Worm (Caenorhabditis elegans): Measurements from ENCODE around the gene F39H12.3.

F39H12.3 gene

DNA sequence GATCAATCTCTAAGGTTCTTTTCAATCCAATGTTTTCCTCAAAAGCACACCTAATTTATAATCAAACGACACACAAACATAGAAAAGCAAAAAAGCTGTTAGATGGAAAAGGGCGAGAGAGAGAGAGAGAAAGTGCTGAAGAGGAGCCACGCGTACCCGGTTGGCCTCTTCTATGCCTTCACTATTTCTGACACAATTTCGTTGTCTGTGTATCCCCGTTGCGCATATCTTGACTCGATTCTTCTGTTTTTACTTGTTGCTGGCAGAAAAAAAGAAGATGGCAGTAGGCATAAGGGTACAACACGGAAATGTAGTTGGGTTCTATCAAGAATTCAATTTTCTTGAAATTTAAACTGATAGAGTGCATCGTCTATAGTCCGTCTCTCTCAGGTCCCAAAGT, 13.8 kb downstream of the F39H12.3 start (continued):
- TF ChIP-seq nhr-77 (tag; optimal IDR thresholded peaks at IDR 0.05) (peak; percentile 33), zip-2 (tag; optimal IDR thresholded peaks at IDR 0.05) (no peak), spr-1 (tag; optimal IDR thresholded peaks at IDR 0.05) (no peak), aly-2 (tag; optimal IDR thresholded peaks at IDR 0.05) (no peak), ces-1 (GFP tag; optimal IDR thresholded peaks at IDR 0.05) (peak; percentile 46), F37D6.2 (tag; optimal IDR thresholded peaks at IDR 0.05) (peak; percentile 3), ZK546.5 (tag; optimal IDR thresholded peaks at IDR 0.05) (no peak), nhr-48 (tag; optimal IDR thresholded peaks at IDR 0.05) (peak; percentile 27), mxl-3 (GFP tag; optimal IDR thresholded peaks at IDR 0.05) (peak; percentile 76), sdz-12 (GFP tag; optimal IDR thresholded peaks at IDR 0.05) (no peak), unc-62 (GFP tag; optimal IDR thresholded peaks at IDR 0.05 in 1 of 2) (peak in 1 of 2 experiments; percentile 97), unc-62 (tag; optimal IDR thresholded peaks at IDR 0.05) (no peak), daf-12 (tag; optimal IDR thresholded peaks at IDR 0.05) (no peak), cey-2 (tag; optimal IDR thresholded peaks at IDR 0.05; ENCODE audit: borderline replicate concordance, insufficient read depth) (no peak), F26F4.8 (GFP tag; conservative IDR thresholded peaks at IDR 0.05) (no peak), fkh-10 (GFP tag; optimal IDR thresholded peaks at IDR 0.05) (peak; percentile 89), nhr-76 (tag; optimal IDR thresholded peaks at IDR 0.05) (no peak), ceh-44 (GFP tag; IDR thresholded peaks at IDR 0.05) (no peak), madf-5 (GFP tag; IDR thresholded peaks at IDR 0.05) (no peak), lir-3 (tag; optimal IDR thresholded peaks at IDR 0.05) (no peak), vab-7 (GFP tag; IDR thresholded peaks at IDR 0.05) (no peak; the same call in 1 of the 2 replicates), ceh-32 (tag; optimal IDR thresholded peaks at IDR 0.05; ENCODE audit: poor library complexity) (no peak), madf-9 (GFP tag; conservative IDR thresholded peaks at IDR 0.05) (no peak), dmd-9 (GFP tag; IDR thresholded peaks at IDR 0.05) (no peak), daf-16 (GFP tag; optimal IDR thresholded peaks at IDR 0.05) (no peak), daf-16 (tag; optimal IDR thresholded peaks at IDR 0.05) (peak; percentile 52), skn-1 (tag; optimal IDR thresholded peaks at IDR 0.05) (no peak), lin-15B (tag; optimal IDR thresholded peaks at IDR 0.05) (no peak), pha-4 (GFP tag; IDR thresholded peaks at IDR 0.05) (no peak), pha-4 (tag; optimal IDR thresholded peaks at IDR 0.05) (peak; percentile 90), tag-97 (GFP tag; IDR thresholded peaks at IDR 0.05) (no peak), duxl-1 (tag; optimal IDR thresholded peaks at IDR 0.05; ENCODE audit: poor library complexity) (no peak)

DNA sequence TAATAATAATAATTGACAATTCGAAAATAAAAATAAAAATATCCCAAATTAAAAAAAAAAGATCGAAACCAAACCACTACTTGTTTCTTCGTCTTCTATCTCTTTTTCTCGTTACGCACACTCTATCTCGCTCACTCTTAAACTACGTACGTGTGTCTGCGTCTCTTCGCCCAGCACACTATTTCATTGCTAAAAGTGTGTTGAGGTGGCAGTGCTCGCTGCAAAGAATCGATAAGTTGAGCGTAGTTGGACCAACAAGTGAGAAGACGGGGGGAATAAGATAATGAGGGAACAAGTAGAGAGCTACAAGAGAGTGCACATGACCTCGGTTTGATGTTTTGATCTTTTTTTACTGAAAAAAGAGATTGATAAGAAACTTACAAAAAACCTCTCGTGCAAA, 15.4 kb downstream of the F39H12.3 start:
- TF ChIP-seq mes-2 (tag; optimal IDR thresholded peaks at IDR 0.05; ENCODE audit: poor library complexity, severe bottlenecking) (peak; percentile 42), jun-1 (tag; optimal IDR thresholded peaks at IDR 0.05) (no peak), nhr-237 (tag; optimal IDR thresholded peaks at IDR 0.05) (no peak), Y5F2A.4 (GFP tag; optimal IDR thresholded peaks at IDR 0.05) (no peak), mep-1 (tag; optimal IDR thresholded peaks at IDR 0.05) (peak; percentile 55), egl-43 (GFP tag; IDR thresholded peaks at IDR 0.05) (0 out of 2 replicates have a peak, but pooled peaks have one; percentile 25), dmd-8 (GFP tag; IDR thresholded peaks at IDR 0.05) (no peak), set-16 (GFP tag; IDR thresholded peaks at IDR 0.05) (no peak), mdt-29 (GFP tag; IDR thresholded peaks at IDR 0.05) (no peak), unc-39 (tag; optimal IDR thresholded peaks at IDR 0.05) (no peak), dve-1 (tag; optimal IDR thresholded peaks at IDR 0.05; ENCODE audit: insufficient read depth) (peak; percentile 36), hmg-1.1 (GFP tag; IDR thresholded peaks at IDR 0.05) (peak; percentile 63), T20F7.1 (GFP tag; optimal IDR thresholded peaks at IDR 0.05) (no peak), ceh-62 (tag; optimal IDR thresholded peaks at IDR 0.05) (no peak), hlh-30 (tag; optimal IDR thresholded peaks at IDR 0.05; ENCODE audit: insufficient read depth) (peak; percentile 41), F26F4.8 (GFP tag; conservative IDR thresholded peaks at IDR 0.05) (no peak), lir-3 (tag; optimal IDR thresholded peaks at IDR 0.05) (no peak), ZK337.2 (GFP tag; IDR thresholded peaks at IDR 0.05) (no peak), F49E8.2 (tag; optimal IDR thresholded peaks at IDR 0.05; ENCODE audit: borderline replicate concordance) (no peak), zip-11 (GFP tag; IDR thresholded peaks at IDR 0.05) (no peak), rbr-2 (tag; optimal IDR thresholded peaks at IDR 0.05) (peak; percentile 48), vab-7 (GFP tag; IDR thresholded peaks at IDR 0.05) (no peak), hlh-11 (tag; optimal IDR thresholded peaks at IDR 0.05) (peak; percentile 27), daf-16 (GFP tag; optimal IDR thresholded peaks at IDR 0.05) (no peak), daf-16 (tag; optimal IDR thresholded peaks at IDR 0.05) (peak; percentile 52), ces-1 (GFP tag; optimal IDR thresholded peaks at IDR 0.05) (no peak)

Measured in whole organism, L4 larva.